Worm (Caenorhabditis elegans) whole organism, young adult: ENCODE data around the gene K08F9.3.

ENCODE experiments used
- B0261.1 ChIP-seq: sonication (generic microtip); optimal IDR thresholded peaks from 2 replicates; lab custom pipeline; 2016; ENCODE audit warnings: mild to moderate bottlenecking, missing genetic modification characterization, moderate library complexity, missing compliant biosample characterization
- B0336.3 ChIP-seq: fragments of 200-800 bp; sonication (Bioruptor generic); IDR thresholded peaks from 2 replicates; pipeline ENCODE4 v1.3.6; 2022; ENCODE audit warnings: missing genetic modification characterization, missing compliant biosample characterization
- Y53F4B.3 ChIP-seq: fragments of 200-800 bp; sonication (Bioruptor generic); IDR thresholded peaks from 2 replicates; pipeline ENCODE4 v1.3.6; 2022; ENCODE audit warnings: missing genetic modification reagents, missing genetic modification characterization, missing compliant biosample characterization
- ZK185.1 ChIP-seq: sonication (generic microtip); optimal IDR thresholded peaks from 2 replicates; lab custom pipeline; 2016; ENCODE audit warnings: mild to moderate bottlenecking, missing genetic modification characterization, missing compliant biosample characterization; ENCODE audit not compliant: poor library complexity, severe bottlenecking
- aptf-3 ChIP-seq: fragments of 200-800 bp; sonication (Bioruptor generic); IDR thresholded peaks from 2 replicates; pipeline ENCODE4 v1.3.6; 2022; ENCODE audit warnings: missing genetic modification characterization, missing compliant biosample characterization
- attf-5 ChIP-seq: fragments of 200-800 bp; sonication (Bioruptor generic); optimal IDR thresholded peaks from 2 replicates; lab custom pipeline; 2018; ENCODE audit warnings: mild to moderate bottlenecking, missing genetic modification characterization, missing compliant biosample characterization
- bed-1 ChIP-seq: fragments of 200-800 bp; sonication (Bioruptor generic); IDR thresholded peaks from 2 replicates; pipeline ENCODE4 v1.3.6; 2022; ENCODE audit warnings: missing genetic modification reagents, missing genetic modification characterization, missing compliant biosample characterization
- cebp-1 ChIP-seq, 2 experiments: fragments of 200-800 bp in 1 of 2; sonication (Bioruptor generic) in 1 of 2; sonication (generic microtip) in 1 of 2; IDR thresholded peaks in 1 of 2; optimal IDR thresholded peaks in 1 of 2; 2 replicates each; pipeline versions ENCODE4 v1.3.6 to Lab custom; 2017 to 2022; ENCODE audit warnings: missing compliant biosample characterization in 2 of 2, missing genetic modification characterization in 2 of 2, mild to moderate bottlenecking in 1 of 2, missing genetic modification reagents in 1 of 2, moderate library complexity in 1 of 2
- ceh-100 ChIP-seq: fragments of 200-800 bp; sonication (Bioruptor generic); IDR thresholded peaks from 2 replicates; pipeline ENCODE4 v1.3.6; 2022; ENCODE audit warnings: missing genetic modification reagents, missing genetic modification characterization, missing compliant biosample characterization
- ceh-27 ChIP-seq: fragments of 200-800 bp; sonication (Bioruptor generic); optimal IDR thresholded peaks from 2 replicates; lab custom pipeline; 2018; ENCODE audit warnings: mild to moderate bottlenecking, missing genetic modification characterization, moderate library complexity, missing compliant biosample characterization
- ceh-58 ChIP-seq: fragments of 200-800 bp; sonication (Bioruptor generic); IDR thresholded peaks from 2 replicates; pipeline ENCODE4 v1.3.6; 2022; ENCODE audit warnings: missing genetic modification characterization, missing compliant biosample characterization
- die-1 ChIP-seq: sonication (generic microtip); optimal IDR thresholded peaks from 2 replicates; lab custom pipeline; 2016; ENCODE audit warnings: missing genotype, mild to moderate bottlenecking, missing genetic modification characterization, missing compliant biosample characterization
- egl-18 ChIP-seq: fragments of 200-800 bp; sonication (Bioruptor generic); IDR thresholded peaks from 2 replicates; pipeline ENCODE4 v1.3.6; 2022; ENCODE audit warnings: missing genetic modification reagents, missing genetic modification characterization, missing compliant biosample characterization
- hmg-1.2 ChIP-seq: fragments of 200-800 bp; sonication (Bioruptor generic); IDR thresholded peaks from 2 replicates; pipeline ENCODE4 v1.3.6; 2022; ENCODE audit warnings: missing genetic modification reagents, missing genetic modification characterization, missing compliant biosample characterization
- let-526 ChIP-seq: fragments of 200-800 bp; sonication (Bioruptor generic); IDR thresholded peaks from 2 replicates; pipeline ENCODE4 v1.3.6; 2022; ENCODE audit warnings: missing genetic modification reagents, missing genetic modification characterization, missing compliant biosample characterization
- lin-35 ChIP-seq, 3 experiments: fragments of 150-350 bp in 2 of 3; sonication (generic microtip) in 1 of 3; optimal IDR thresholded peaks; 2 replicates each; lab custom pipeline; 2014 to 2018; ENCODE audit warnings: missing biosample characterization in 3 of 3, missing genetic modification characterization in 3 of 3, missing genetic modification reagents in 3 of 3
- lin-54 ChIP-seq: fragments of 200-800 bp; sonication (Bioruptor generic); optimal IDR thresholded peaks from 2 replicates; lab custom pipeline; 2018; ENCODE audit warnings: mild to moderate bottlenecking, missing genetic modification characterization, missing compliant biosample characterization
- lsy-27 ChIP-seq: sonication (generic microtip); optimal IDR thresholded peaks from 2 replicates; lab custom pipeline; 2017; ENCODE audit warnings: missing genetic modification characterization, mild to moderate bottlenecking, missing compliant biosample characterization, antibody characterized with exemption, missing genotype, borderline replicate concordance; ENCODE audit not compliant: insufficient read depth
- madf-8 ChIP-seq: fragments of 200-800 bp; sonication (Bioruptor generic); conservative IDR thresholded peaks from 2 replicates; pipeline ENCODE4 v1.3.6; 2022; ENCODE audit warnings: missing genetic modification reagents, missing genetic modification characterization, missing compliant biosample characterization
- mcd-1 ChIP-seq: fragments of 200-800 bp; sonication (Bioruptor generic); IDR thresholded peaks from 2 replicates; pipeline ENCODE4 v1.3.6; 2022; ENCODE audit warnings: missing genetic modification reagents, missing genetic modification characterization, missing compliant biosample characterization
- mxl-1 ChIP-seq: sonication (generic microtip); optimal IDR thresholded peaks from 2 replicates; lab custom pipeline; 2016; ENCODE audit warnings: missing genetic modification characterization, missing compliant biosample characterization
- nhr-120 ChIP-seq: fragments of 200-800 bp; sonication (Bioruptor generic); IDR thresholded peaks from 2 replicates; pipeline ENCODE4 v1.3.6; 2022; ENCODE audit warnings: missing genetic modification characterization, missing compliant biosample characterization
- nhr-80 ChIP-seq: sonication (generic microtip); optimal IDR thresholded peaks from 2 replicates; lab custom pipeline; 2016; ENCODE audit warnings: missing genetic modification characterization, missing compliant biosample characterization
- pbrm-1 ChIP-seq: fragments of 200-800 bp; sonication (Bioruptor generic); IDR thresholded peaks from 2 replicates; pipeline ENCODE4 v1.3.6; 2022; ENCODE audit warnings: missing genetic modification reagents, missing genetic modification characterization, missing compliant biosample characterization
- rpc-1 ChIP-seq, 2 experiments: fragments of 150-350 bp in 1 of 2; sonication (generic microtip) in 1 of 2; optimal IDR thresholded peaks; 2 replicates each; lab custom pipeline; 2014 to 2018; ENCODE audit warnings: missing biosample characterization in 1 of 2, missing genetic modification characterization in 1 of 2, missing genetic modification reagents in 1 of 2, missing genotype in 1 of 2
- sdz-38 ChIP-seq: sonication (generic microtip); optimal IDR thresholded peaks from 2 replicates; lab custom pipeline; 2016; ENCODE audit warnings: missing genotype, missing genetic modification characterization, missing compliant biosample characterization
- snpc-4 ChIP-seq, 5 experiments: fragments of 150-350 bp in 1 of 5; sonication (generic microtip) in 4 of 5; optimal IDR thresholded peaks; 2 replicates each; lab custom pipeline; 2014 to 2018; ENCODE audit warnings: missing genetic modification characterization in 5 of 5, missing biosample characterization in 3 of 5, antibody characterized with exemption in 2 of 5, mild to moderate bottlenecking in 2 of 5, missing compliant biosample characterization in 2 of 5, missing genotype in 2 of 5, moderate library complexity in 2 of 5, missing genetic modification reagents in 1 of 5
- somi-1 ChIP-seq: fragments of 200-800 bp; sonication (Bioruptor generic); optimal IDR thresholded peaks from 2 replicates; lab custom pipeline; 2018; ENCODE audit warnings: mild to moderate bottlenecking, missing genetic modification characterization, missing compliant biosample characterization
- unc-62 ChIP-seq: fragments of 150-350 bp; optimal IDR thresholded peaks from 2 replicates; lab custom pipeline; 2014; ENCODE audit warnings: missing biosample characterization, missing genetic modification reagents, missing genetic modification characterization
- ztf-28 ChIP-seq: fragments of 200-800 bp; sonication (Bioruptor generic); IDR thresholded peaks from 2 replicates; pipeline ENCODE4 v1.3.6; 2022; ENCODE audit warnings: missing genetic modification reagents, missing genetic modification characterization, missing compliant biosample characterization

Gene K08F9.3

DNA sequence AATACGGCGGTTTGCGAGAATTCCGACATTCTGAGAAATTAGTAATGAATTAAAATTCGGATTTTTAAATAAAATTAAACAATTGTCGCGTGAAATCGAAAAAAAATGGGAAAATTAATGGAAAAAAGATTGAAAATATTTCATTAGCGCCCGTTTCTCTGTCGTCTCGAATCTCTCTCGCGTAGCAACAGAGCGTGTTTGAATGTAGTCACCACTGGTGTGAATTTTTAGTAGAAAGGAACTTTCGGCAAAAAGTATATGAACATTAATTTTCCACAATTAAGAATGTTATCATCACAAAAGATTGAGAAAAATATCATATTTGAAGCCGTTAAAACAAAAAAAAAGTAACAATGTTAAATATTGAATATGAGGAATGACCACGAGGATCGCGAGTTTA is 3.6 kb upstream of the K08F9.3 start, which contains the start of gene aipl-1 (continued):
- TF ChIP-seq unc-62 (GFP tag; lab: Kevin White, UChicago) (no peak), ceh-100 (peak; percentile 95), cebp-1 (GFP tag; IDR thresholded peaks at IDR 0.05; lab: Robert Waterston, UW) (0 out of 2 replicates have a peak, but pooled peaks have one; percentile 36), cebp-1 (tag; optimal IDR thresholded peaks at IDR 0.05; lab: Kevin White, UChicago) (no peak), mxl-1 (tag; lab: Kevin White, UChicago) (no peak)

DNA sequence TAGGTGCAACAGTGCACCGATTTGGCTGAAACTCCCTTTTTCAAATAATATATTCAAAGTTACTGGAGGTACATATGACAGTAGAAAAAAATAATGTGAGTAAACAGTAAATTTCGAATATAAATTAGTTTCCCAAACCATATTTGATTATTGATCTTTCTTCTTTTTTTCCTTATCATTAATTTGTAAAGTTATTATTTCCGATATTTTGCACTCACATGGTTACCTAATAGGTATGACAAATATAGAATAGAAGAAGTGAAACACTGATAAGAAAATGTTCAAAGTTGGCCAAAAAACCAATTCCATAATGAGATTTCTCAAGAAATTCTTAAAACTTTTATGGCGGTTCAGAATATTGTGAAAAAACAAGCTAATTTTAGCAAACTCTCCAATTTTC is 536 bp upstream of the K08F9.3 start:
- peak; percentile 3 for TF ChIP-seq nhr-80
- TF ChIP-seq pbrm-1 (GFP tag; lab: Robert Waterston, UW), result no peak
- TF ChIP-seq, all 124 proteins: peak for 1

DNA sequence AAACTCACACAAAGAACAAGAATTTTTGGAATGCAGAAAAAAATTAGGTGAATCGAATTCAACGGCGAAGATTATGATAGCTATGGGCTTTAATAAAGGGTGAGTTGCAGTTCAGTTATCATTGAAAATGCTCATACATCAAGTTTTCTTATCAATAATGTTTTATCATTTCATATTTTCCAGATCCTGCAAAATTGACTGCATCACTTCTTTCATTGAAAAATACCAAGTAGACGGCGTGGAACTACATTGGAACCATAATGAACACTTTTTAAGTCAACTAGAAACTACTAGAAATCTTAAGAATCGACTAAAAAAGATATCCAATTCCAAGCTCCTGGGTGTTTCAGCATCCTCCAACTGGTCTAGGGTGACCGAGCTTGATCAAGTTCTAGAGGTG is 2.9 kb downstream of the K08F9.3 start, which contains the start of gene K08F9.1:
Gene K08F9.1, minus strand, starts transcription at position 101 of the 400 bp plus-strand sequence.
- TF ChIP-seq aptf-3 (GFP tag; lab: Robert Waterston, UW), result no peak
- TF ChIP-seq madf-8 (GFP tag; lab: Robert Waterston, UW), result no peak
- TF ChIP-seq die-1 (tag; lab: Kevin White, UChicago), result no peak
- no peak for TF ChIP-seq let-526 (GFP tag; lab: Robert Waterston, UW)
- no peak for TF ChIP-seq rpc-1 (optimal IDR thresholded peaks at IDR 0.05; lab: Kevin White, UChicago)
- TF ChIP-seq rpc-1 (tag; optimal IDR thresholded peaks at IDR 0.05; lab: Kevin White, UChicago), result no peak
- no peak for TF ChIP-seq somi-1 (GFP tag; lab: Kevin White, UChicago)
- no peak for TF ChIP-seq lsy-27 (tag; lab: Kevin White, UChicago)
- no peak for TF ChIP-seq lin-35 (GFP tag; optimal IDR thresholded peaks at IDR 0.05; lab: Kevin White, UChicago)
- no peak for TF ChIP-seq mcd-1 (GFP tag; lab: Robert Waterston, UW)
- no peak for TF ChIP-seq B0261.1 (tag; lab: Kevin White, UChicago)

DNA sequence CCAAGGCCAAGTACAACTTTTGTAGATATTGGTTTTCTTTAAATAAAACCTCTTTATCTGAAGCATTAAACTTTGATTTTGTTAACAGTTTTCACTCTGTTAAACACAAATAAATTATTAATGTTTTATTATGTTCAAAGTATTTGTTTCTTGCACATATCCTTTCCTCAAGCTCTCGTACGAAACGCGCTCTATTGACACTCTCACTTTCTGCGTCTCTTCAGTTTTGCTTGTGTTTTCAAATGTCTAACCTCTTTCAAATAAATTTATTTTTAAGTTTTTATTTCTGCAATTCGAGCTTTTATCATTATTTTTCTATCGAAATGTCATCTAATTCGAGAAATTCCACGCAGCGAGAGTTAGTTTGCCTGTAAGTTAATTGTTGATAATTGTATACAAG is 3.5 kb downstream of the K08F9.3 start, which contains the start of gene K08F9.4:
Gene K08F9.4, plus strand, starts transcription at position 222 of the 400 bp plus-strand sequence.
- TF ChIP-seq ztf-28 (GFP tag; lab: Robert Waterston, UW) (no peak), attf-5 (GFP tag; lab: Kevin White, UChicago) (peak; percentile 1), sdz-38 (tag; lab: Kevin White, UChicago) (no peak), mcd-1 (GFP tag; lab: Robert Waterston, UW) (peak; percentile 86), snpc-4 (GFP tag; optimal IDR thresholded peaks at IDR 0.05; lab: Kevin White, UChicago) (no peak), snpc-4 (tag; optimal IDR thresholded peaks at IDR 0.05; lab: Kevin White, UChicago) (peak in 1 of 4 experiments; percentile 7), hmg-1.2 (GFP tag; lab: Robert Waterston, UW) (peak; percentile 92), ceh-100 (peak; percentile 88), nhr-120 (GFP tag; lab: Robert Waterston, UW) (no peak), ZK185.1 (tag; lab: Kevin White, UChicago) (no peak), egl-18 (GFP tag; lab: Robert Waterston, UW) (no peak), lsy-27 (tag; lab: Kevin White, UChicago) (no peak), bed-1 (GFP tag; lab: Robert Waterston, UW) (no peak), ceh-58 (GFP tag; lab: Robert Waterston, UW) (no peak), lin-54 (GFP tag; lab: Kevin White, UChicago) (peak; percentile 8)

DNA sequence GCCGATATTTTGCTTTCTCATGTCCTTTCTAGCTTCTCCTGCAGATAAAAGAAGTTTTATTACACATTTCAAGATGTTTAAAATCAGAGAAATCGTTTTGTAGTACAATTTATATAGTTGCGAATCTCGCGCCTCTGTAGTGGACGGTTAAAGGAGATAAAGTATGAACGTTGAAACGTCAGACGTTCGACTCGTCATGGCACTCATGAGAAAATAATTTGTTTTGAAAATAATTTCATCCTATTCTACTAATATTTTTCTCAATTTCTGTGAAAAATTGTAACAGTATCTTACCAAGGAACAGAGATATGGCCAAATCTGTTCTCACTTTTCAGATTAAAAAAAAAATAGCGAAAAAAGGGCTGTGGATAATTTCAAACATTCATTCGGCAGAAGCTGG is 7.4 kb downstream of the K08F9.3 start, which contains the start of gene T09F5.20:
Gene T09F5.20, minus strand, starts transcription at position 101 of the 400 bp plus-strand sequence.
- TF ChIP-seq ceh-27 (GFP tag; lab: Kevin White, UChicago), result no peak
- TF ChIP-seq B0336.3 (GFP tag; lab: Robert Waterston, UW), result no peak
- no peak for TF ChIP-seq Y53F4B.3 (GFP tag; lab: Robert Waterston, UW)
- TF ChIP-seq, all 124 proteins: peak for 0
